Worm (Caenorhabditis elegans) whole organism, early embryonic: Measurements from ENCODE around the gene R07B1.8.

ENCODE experiments used
- B0310.2 ChIP-seq: sonication (generic microtip); optimal IDR thresholded peaks from 2 replicates; lab custom pipeline; 2016; ENCODE audit warnings: mild to moderate bottlenecking, missing genetic modification characterization, missing compliant biosample characterization
- F13C5.2 ChIP-seq: sonication (generic microtip); optimal IDR thresholded peaks from 2 replicates; lab custom pipeline; 2017; ENCODE audit warnings: mild to moderate bottlenecking, missing genetic modification characterization, inconsistent platforms, missing compliant biosample characterization
- ama-1 ChIP-seq: fragments of 150-350 bp; optimal IDR thresholded peaks from 2 replicates; lab custom pipeline; 2014
- ceh-36 ChIP-seq: sonication (generic microtip); optimal IDR thresholded peaks from 2 replicates; lab custom pipeline; 2016; ENCODE audit warnings: missing genetic modification characterization, inconsistent platforms, missing compliant biosample characterization
- ets-7 ChIP-seq: sonication (generic microtip); optimal IDR thresholded peaks from 2 replicates; lab custom pipeline; 2016; ENCODE audit warnings: missing genotype, missing genetic modification characterization, missing compliant biosample characterization
- flt-1 ChIP-seq: fragments of 200-800 bp; sonication (Bioruptor generic); IDR thresholded peaks from 2 replicates; pipeline ENCODE4 v1.3.6; 2022; ENCODE audit warnings: missing genetic modification characterization, missing compliant biosample characterization
- hnd-1 ChIP-seq: sonication (generic microtip); optimal IDR thresholded peaks from 2 replicates; lab custom pipeline; 2016; ENCODE audit warnings: missing genetic modification characterization, missing compliant biosample characterization
- pes-1 ChIP-seq: fragments of 200-800 bp; sonication (Bioruptor generic); IDR thresholded peaks from 2 replicates; pipeline ENCODE4 v1.3.6; 2022; ENCODE audit warnings: missing genetic modification reagents, missing genetic modification characterization, missing compliant biosample characterization
- tbx-11 ChIP-seq: fragments of 200-800 bp; sonication (Bioruptor generic); IDR thresholded peaks from 2 replicates; pipeline ENCODE4 v1.3.6; 2022; ENCODE audit warnings: missing genetic modification characterization, missing compliant biosample characterization
- tbx-37 ChIP-seq: fragments of 200-800 bp; sonication (Bioruptor generic); conservative IDR thresholded peaks from 2 replicates; pipeline ENCODE4 v1.3.6; 2022; ENCODE audit warnings: missing genetic modification reagents, missing genetic modification characterization, missing compliant biosample characterization
- tra-4 ChIP-seq: sonication (generic microtip); optimal IDR thresholded peaks from 2 replicates; lab custom pipeline; 2017; ENCODE audit warnings: missing genetic modification characterization, missing compliant biosample characterization

- TF ChIP-seq ama-1 (lab: Kevin White, UChicago) = no peak
- no peak for TF ChIP-seq tbx-11 (GFP tag; lab: Robert Waterston, UW)
- TF ChIP-seq tbx-37 = no peak
- TF ChIP-seq flt-1 (GFP tag; lab: Robert Waterston, UW) = no peak
- TF ChIP-seq tra-4 (tag; lab: Kevin White, UChicago) = no peak
- TF ChIP-seq pes-1 (GFP tag; lab: Robert Waterston, UW) = no peak
- no peak for TF ChIP-seq ets-7 (tag; lab: Kevin White, UChicago)
- no peak for TF ChIP-seq F13C5.2 (tag; lab: Kevin White, UChicago)
- TF ChIP-seq ceh-36 (tag; lab: Kevin White, UChicago) = no peak
- TF ChIP-seq B0310.2 = no peak
- no peak for TF ChIP-seq hnd-1 (tag; lab: Kevin White, UChicago)
These were observed 40.1 kb downstream of the R07B1.8 start for ce11 chrX:9832370-9832769.
